Worm (Caenorhabditis elegans): ENCODE measurements around the gene B0303.11.

ce11 chrIII:8658367-8658761 is 51.8 kb downstream of the B0303.11 start:
- TF ChIP-seq pha-4 (tag; optimal IDR thresholded peaks at IDR 0.05): peak; percentile 98
- TF ChIP-seq unc-62 (GFP tag; optimal IDR thresholded peaks at IDR 0.05): peak; percentile 84
- TF ChIP-seq ceh-9 (tag; optimal IDR thresholded peaks at IDR 0.05): no peak
- peak; percentile 92 for TF ChIP-seq nhr-25 (tag; optimal IDR thresholded peaks at IDR 0.05)
- peak; percentile 82 for TF ChIP-seq pqm-1 (tag; optimal IDR thresholded peaks at IDR 0.05)
- TF ChIP-seq nfya-1 (tag; optimal IDR thresholded peaks at IDR 0.05; ENCODE audit: insufficient read depth): peak; percentile 85
- TF ChIP-seq ama-1 (optimal IDR thresholded peaks at IDR 0.05): peak; percentile 90
- TF ChIP-seq ZK546.5 (tag; optimal IDR thresholded peaks at IDR 0.05): no peak
- TF ChIP-seq unc-39 (tag; optimal IDR thresholded peaks at IDR 0.05): no peak
- TF ChIP-seq nhr-77 (tag; optimal IDR thresholded peaks at IDR 0.05): no peak
- TF ChIP-seq zag-1 (tag; optimal IDR thresholded peaks at IDR 0.05): no peak
- no peak for TF ChIP-seq aly-2 (tag; optimal IDR thresholded peaks at IDR 0.05)
- TF ChIP-seq snpc-4 (tag; optimal IDR thresholded peaks at IDR 0.05): peak; percentile 74
- TF ChIP-seq nhr-12 (tag; optimal IDR thresholded peaks at IDR 0.05): no peak

Measured in whole organism, L3 larva.